Worm (Caenorhabditis elegans) whole organism, young adult: ENCODE results near the gene F43C11.11.

Experiments
- ama-1 ChIP-seq, 3 experiments: fragments of 150-350 bp in 1 of 3; sonication (generic microtip) in 2 of 3; optimal IDR thresholded peaks; 2 replicates each; lab custom pipeline; 2014 to 2018; ENCODE audit warnings: missing biosample characterization in 2 of 3, missing genetic modification characterization in 2 of 3, missing genetic modification reagents in 2 of 3
- atf-7 ChIP-seq: sonication (generic microtip); optimal IDR thresholded peaks from 2 replicates; lab custom pipeline; 2017; ENCODE audit warnings: mild to moderate bottlenecking, missing genetic modification characterization, missing compliant biosample characterization
- ceh-40 ChIP-seq: fragments of 200-800 bp; sonication (Bioruptor generic); IDR thresholded peaks from 2 replicates; pipeline ENCODE4 v1.3.6; 2022; ENCODE audit warnings: missing genetic modification characterization, missing compliant biosample characterization
- lin-26 ChIP-seq: fragments of 200-800 bp; sonication (Bioruptor generic); IDR thresholded peaks from 2 replicates; pipeline ENCODE4 v1.3.6; 2022; ENCODE audit warnings: missing genetic modification reagents, missing genetic modification characterization, missing compliant biosample characterization
- lin-35 ChIP-seq, 3 experiments: fragments of 150-350 bp in 2 of 3; sonication (generic microtip) in 1 of 3; optimal IDR thresholded peaks; 2 replicates each; lab custom pipeline; 2014 to 2018; ENCODE audit warnings: missing biosample characterization in 3 of 3, missing genetic modification characterization in 3 of 3, missing genetic modification reagents in 3 of 3
- pha-4 ChIP-seq: fragments of 150-350 bp; sonication (generic microtip); optimal IDR thresholded peaks from 2 replicates; lab custom pipeline; 2014; ENCODE audit warnings: missing biosample characterization, missing genetic modification reagents, missing genetic modification characterization

ce11 chrII:2346672-2347071, 16.9 kb downstream of the F43C11.11 start, which contains the start of gene F43C11.4:
- TF ChIP-seq lin-26 (GFP tag; lab: Robert Waterston, UW), result no peak
- TF ChIP-seq atf-7 (tag; lab: Kevin White, UChicago), result no peak
- no peak for TF ChIP-seq lin-35 (GFP tag; optimal IDR thresholded peaks at IDR 0.05; lab: Kevin White, UChicago)
- TF ChIP-seq ama-1 (optimal IDR thresholded peaks at IDR 0.05; lab: Kevin White, UChicago), result no peak
- no peak for TF ChIP-seq ama-1 (GFP tag; optimal IDR thresholded peaks at IDR 0.05; lab: Kevin White, UChicago)
- TF ChIP-seq ceh-40, result no peak
- no peak for TF ChIP-seq pha-4 (tag; lab: Kevin White, UChicago)
